Worm (Caenorhabditis elegans): Measurements from ENCODE around the gene ins-3.

DNA sequence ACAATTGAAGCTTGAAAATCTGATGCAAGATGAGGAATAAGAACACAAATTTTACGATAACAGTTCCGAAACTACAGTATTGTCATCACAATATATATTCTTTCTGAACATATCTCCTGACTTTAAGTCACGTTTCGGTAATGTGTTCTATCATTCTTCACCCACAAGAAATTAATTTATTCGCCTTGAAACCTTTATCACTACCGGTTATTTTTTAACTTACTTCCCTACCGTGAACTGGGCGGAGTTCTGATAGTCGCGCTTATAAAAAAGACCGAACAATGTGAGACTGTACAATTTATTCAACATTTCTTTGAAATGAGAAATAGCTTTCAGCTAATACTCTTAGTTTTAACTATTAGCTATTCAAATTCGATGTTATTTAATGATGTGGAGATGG, 20.0 kb upstream of the ins-3 start, which contains the start of gene ins-20:
- no peak for TF ChIP-seq snpc-4 (tag; optimal IDR thresholded peaks at IDR 0.05)
- no peak for TF ChIP-seq nhr-12 (tag; optimal IDR thresholded peaks at IDR 0.05)
- no peak for TF ChIP-seq nhr-76 (tag; optimal IDR thresholded peaks at IDR 0.05)
- TF ChIP-seq ceh-28 (tag; optimal IDR thresholded peaks at IDR 0.05) = no peak
- TF ChIP-seq ama-1 (optimal IDR thresholded peaks at IDR 0.05) = no peak
- TF ChIP-seq ztf-4 (tag; optimal IDR thresholded peaks at IDR 0.05) = no peak
- no peak for TF ChIP-seq lin-15B (tag; optimal IDR thresholded peaks at IDR 0.05)
- TF ChIP-seq nhr-28 (tag; optimal IDR thresholded peaks at IDR 0.05) = no peak
- no peak for TF ChIP-seq jun-1 (tag; optimal IDR thresholded peaks at IDR 0.05)
- no peak for TF ChIP-seq unc-62 (GFP tag; optimal IDR thresholded peaks at IDR 0.05)
- TF ChIP-seq pha-4 (tag; optimal IDR thresholded peaks at IDR 0.05) = no peak
- no peak for TF ChIP-seq nhr-11 (tag; optimal IDR thresholded peaks at IDR 0.05)
- no peak for TF ChIP-seq lsy-12 (tag; optimal IDR thresholded peaks at IDR 0.05)

Measured in whole organism, L3 larva.